Fruit fly (Drosophila melanogaster) whole organism, embryonic: ENCODE data around the gene GABA-B-R3.

Experiments
- CG10321 ChIP-seq: fragments of 200-800 bp; sonication (Bioruptor generic); IDR thresholded peaks from 2 replicates; pipeline ENCODE4 v1.3.6; 2022; ENCODE audit warnings: missing biosample characterization, missing genetic modification characterization
- CG10431 ChIP-seq: fragments of 200-800 bp; sonication (Bioruptor generic); optimal IDR thresholded peaks from 3 replicates; lab custom pipeline; 2018; ENCODE audit warnings: missing biosample characterization, mild to moderate bottlenecking, missing genetic modification characterization
- CG10543 ChIP-seq: fragments of 200-800 bp; sonication (Bioruptor generic); optimal IDR thresholded peaks from 3 replicates; lab custom pipeline; 2017; ENCODE audit warnings: missing biosample characterization, mild to moderate bottlenecking, missing genetic modification characterization, moderate library complexity
- CG10979 ChIP-seq: fragments of 200-800 bp; sonication (Bioruptor generic); optimal IDR thresholded peaks from 2 replicates; lab custom pipeline; 2018; ENCODE audit warnings: missing biosample characterization, mild to moderate bottlenecking, missing genetic modification characterization, moderate library complexity
- CG11560 ChIP-seq: fragments of 200-800 bp; sonication (Bioruptor generic); IDR thresholded peaks from 3 replicates; pipeline ENCODE4 v1.3.6; 2022; ENCODE audit warnings: missing biosample characterization, missing genetic modification characterization
- CG12155 ChIP-seq: fragments of 200-800 bp; sonication (Bioruptor generic); optimal IDR thresholded peaks from 3 replicates; lab custom pipeline; 2016; ENCODE audit warnings: missing biosample characterization, missing genetic modification characterization
- CG12391 ChIP-seq: fragments of 200-800 bp; sonication (Bioruptor generic); optimal IDR thresholded peaks from 3 replicates; lab custom pipeline; 2018; ENCODE audit warnings: missing biosample characterization, mild to moderate bottlenecking, missing genetic modification characterization, moderate library complexity
- CG13287 ChIP-seq: fragments of 200-800 bp; sonication (Bioruptor generic); IDR thresholded peaks from 2 replicates; pipeline ENCODE4 v1.3.6; 2022; ENCODE audit warnings: missing biosample characterization, missing genetic modification characterization; ENCODE audit not compliant: partially characterized antibody
- CG15479 ChIP-seq: fragments of 200-800 bp; sonication (Bioruptor generic); optimal IDR thresholded peaks from 3 replicates; lab custom pipeline; 2019; ENCODE audit warnings: missing biosample characterization, mild to moderate bottlenecking, missing genetic modification characterization, moderate library complexity
- CG16815 ChIP-seq: fragments of 200-800 bp; sonication (Bioruptor generic); optimal IDR thresholded peaks from 3 replicates; lab custom pipeline; 2017; ENCODE audit warnings: missing biosample characterization, mild to moderate bottlenecking, missing genetic modification characterization
- CG17568 ChIP-seq: fragments of 200-800 bp; sonication (Bioruptor generic); optimal IDR thresholded peaks from 2 replicates; lab custom pipeline; 2018; ENCODE audit warnings: missing biosample characterization, mild to moderate bottlenecking, missing genetic modification characterization, moderate library complexity
- CG2202 ChIP-seq: fragments of 200-800 bp; sonication (Bioruptor generic); optimal IDR thresholded peaks from 2 replicates; lab custom pipeline; 2018; ENCODE audit warnings: missing biosample characterization, mild to moderate bottlenecking, missing genetic modification characterization
- CG3163 ChIP-seq: fragments of 200-800 bp; sonication (Bioruptor generic); optimal IDR thresholded peaks from 3 replicates; lab custom pipeline; 2016; ENCODE audit warnings: missing biosample characterization, missing genetic modification characterization
- CG34422 ChIP-seq: fragments of 200-800 bp; sonication (Bioruptor generic); IDR thresholded peaks from 3 replicates; pipeline ENCODE4 v1.3.6; 2022; ENCODE audit warnings: missing biosample characterization, missing genetic modification characterization
- CG4820 ChIP-seq: fragments of 200-800 bp; sonication (Bioruptor generic); optimal IDR thresholded peaks from 3 replicates; lab custom pipeline; 2016; ENCODE audit warnings: missing biosample characterization, missing genetic modification characterization
- CG4854 ChIP-seq: fragments of 200-800 bp; sonication (Bioruptor generic); optimal IDR thresholded peaks from 2 replicates; lab custom pipeline; 2016; ENCODE audit warnings: missing biosample characterization, missing genetic modification characterization, inconsistent platforms
- CG6654 ChIP-seq: fragments of 200-800 bp; sonication (Bioruptor generic); optimal IDR thresholded peaks from 2 replicates; lab custom pipeline; 2017; ENCODE audit warnings: missing biosample characterization, mild to moderate bottlenecking, missing genetic modification characterization
- CG7928 ChIP-seq: fragments of 200-800 bp; sonication (Bioruptor generic); optimal IDR thresholded peaks from 2 replicates; lab custom pipeline; 2017; ENCODE audit warnings: missing biosample characterization, mild to moderate bottlenecking, missing genetic modification characterization
- CG9876 ChIP-seq: fragments of 200-800 bp; sonication (Bioruptor generic); optimal IDR thresholded peaks from 2 replicates; lab custom pipeline; 2016; ENCODE audit warnings: missing biosample characterization, missing genetic modification characterization
- Chrac-16 ChIP-seq: fragments of 200-800 bp; sonication (Bioruptor generic); optimal IDR thresholded peaks from 3 replicates; lab custom pipeline; 2016; ENCODE audit warnings: missing biosample characterization, missing genetic modification characterization
- D19A ChIP-seq: fragments of 200-800 bp; optimal IDR thresholded peaks from 3 replicates; lab custom pipeline; 2019; ENCODE audit warnings: missing biosample characterization, mild to moderate bottlenecking, missing genetic modification characterization, moderate library complexity
- Dfd ChIP-seq, 2 experiments: fragments of >200 bp; optimal IDR thresholded peaks; 2 replicates each; lab custom pipeline; 2017; ENCODE audit warnings: missing biosample characterization in 2 of 2, missing genetic modification characterization in 2 of 2
- Gug ChIP-seq: fragments of 200-800 bp; sonication (Bioruptor generic); IDR thresholded peaks from 4 replicates; pipeline ENCODE4 v1.3.6; 2022; ENCODE audit warnings: missing biosample characterization, missing genetic modification characterization
- HLH4C ChIP-seq: fragments of 200-800 bp; sonication (Bioruptor generic); IDR thresholded peaks from 3 replicates; pipeline ENCODE4 v1.3.6; 2022; ENCODE audit warnings: missing biosample characterization, missing genetic modification characterization; ENCODE audit not compliant: partially characterized antibody
- Hand ChIP-seq: fragments of 200-800 bp; sonication (Bioruptor generic); optimal IDR thresholded peaks from 2 replicates; lab custom pipeline; 2017; ENCODE audit warnings: mild to moderate bottlenecking, missing biosample characterization, missing genetic modification reagents, missing genetic modification characterization
- Max ChIP-seq: fragments of 200-800 bp; sonication (Bioruptor generic); optimal IDR thresholded peaks from 2 replicates; lab custom pipeline; 2016; ENCODE audit warnings: missing biosample characterization, mild to moderate bottlenecking, missing genetic modification characterization
- Spps ChIP-seq: fragments of 200-800 bp; sonication (Bioruptor generic); optimal IDR thresholded peaks from 2 replicates; lab custom pipeline; 2018; ENCODE audit warnings: missing biosample characterization, mild to moderate bottlenecking, missing genetic modification characterization
- Tbp ChIP-seq: fragments of >200 bp; optimal IDR thresholded peaks from 2 replicates; lab custom pipeline; 2018; ENCODE audit warnings: missing biosample characterization, missing genetic modification characterization
- ac ChIP-seq: fragments of 200-800 bp; sonication (Bioruptor generic); optimal IDR thresholded peaks from 3 replicates; lab custom pipeline; 2017; ENCODE audit warnings: missing biosample characterization, mild to moderate bottlenecking, missing genetic modification characterization
- amos ChIP-seq: fragments of 200-800 bp; sonication (Bioruptor generic); IDR thresholded peaks from 2 replicates; pipeline ENCODE4 v1.3.6; 2022; ENCODE audit warnings: missing biosample characterization, missing genetic modification characterization; ENCODE audit not compliant: partially characterized antibody
- aop ChIP-seq: fragments of 200-800 bp; sonication (Bioruptor generic); IDR thresholded peaks from 2 replicates; pipeline ENCODE4 v1.3.6; 2022; ENCODE audit warnings: missing biosample characterization, missing genetic modification characterization
- ara ChIP-seq: fragments of 200-800 bp; sonication (Bioruptor generic); IDR thresholded peaks from 2 replicates; pipeline ENCODE4 v1.3.6; 2022; ENCODE audit warnings: missing biosample characterization, missing genetic modification characterization
- bbx ChIP-seq: fragments of 200-800 bp; sonication (Bioruptor generic); IDR thresholded peaks from 2 replicates; pipeline ENCODE4 v1.3.6; 2022; ENCODE audit warnings: missing biosample characterization, missing genetic modification characterization; ENCODE audit not compliant: partially characterized antibody
- br ChIP-seq: fragments of >200 bp; optimal IDR thresholded peaks from 2 replicates; lab custom pipeline; 2017
- bsh ChIP-seq, 2 experiments: fragments of 200-800 bp; sonication (Bioruptor generic); optimal IDR thresholded peaks; 2 replicates each; lab custom pipeline; 2017 to 2018; ENCODE audit warnings: mild to moderate bottlenecking in 2 of 2, missing biosample characterization in 2 of 2, missing genetic modification characterization in 2 of 2, moderate library complexity in 1 of 2
- ewg ChIP-seq: fragments of 200-800 bp; sonication (Bioruptor generic); optimal IDR thresholded peaks from 3 replicates; lab custom pipeline; 2017; ENCODE audit warnings: mild to moderate bottlenecking, missing biosample characterization, missing genetic modification reagents, missing genetic modification characterization
- eyg ChIP-seq: fragments of 200-800 bp; sonication (Bioruptor generic); optimal IDR thresholded peaks from 3 replicates; lab custom pipeline; 2016; ENCODE audit warnings: missing biosample characterization, missing genetic modification characterization
- gem ChIP-seq: fragments of 200-800 bp; sonication (Bioruptor generic); optimal IDR thresholded peaks from 2 replicates; lab custom pipeline; 2019; ENCODE audit warnings: missing biosample characterization, mild to moderate bottlenecking, missing genetic modification characterization, moderate library complexity
- her ChIP-seq: fragments of 200-800 bp; sonication (Bioruptor generic); optimal IDR thresholded peaks from 2 replicates; lab custom pipeline; 2016; ENCODE audit warnings: missing biosample characterization, missing genetic modification characterization
- jigr1 ChIP-seq: fragments of 200-800 bp; sonication (Bioruptor generic); IDR thresholded peaks from 3 replicates; pipeline ENCODE4 v1.3.6; 2022; ENCODE audit warnings: missing biosample characterization, missing genetic modification characterization
- lola ChIP-seq, 3 experiments: fragments of >200 bp in 2 of 3; fragments of 200-800 bp in 1 of 3; sonication (Bioruptor generic) in 1 of 3; optimal IDR thresholded peaks; 2 replicates each; lab custom pipeline; 2017 to 2019; ENCODE audit warnings: missing biosample characterization in 3 of 3, missing genetic modification characterization in 3 of 3, mild to moderate bottlenecking in 1 of 3, moderate library complexity in 1 of 3
- nmo ChIP-seq: fragments of 200-800 bp; sonication (Bioruptor generic); optimal IDR thresholded peaks from 2 replicates; lab custom pipeline; 2018; ENCODE audit warnings: missing biosample characterization, mild to moderate bottlenecking, missing genetic modification characterization, moderate library complexity
- phol ChIP-seq: fragments of 200-800 bp; sonication (Bioruptor generic); optimal IDR thresholded peaks from 3 replicates; lab custom pipeline; 2018; ENCODE audit warnings: missing biosample characterization, mild to moderate bottlenecking, missing genetic modification characterization, moderate library complexity
- psq ChIP-seq: fragments of 200-800 bp; sonication (Bioruptor generic); optimal IDR thresholded peaks from 2 replicates; lab custom pipeline; 2017; ENCODE audit warnings: missing biosample characterization, missing genetic modification characterization
- row ChIP-seq: fragments of 200-800 bp; sonication (Bioruptor generic); IDR thresholded peaks from 3 replicates; pipeline ENCODE4 v1.3.6; 2022; ENCODE audit warnings: missing biosample characterization, missing genetic modification characterization
- seq ChIP-seq: fragments of 200-800 bp; sonication (Bioruptor generic); IDR thresholded peaks from 2 replicates; pipeline ENCODE4 v1.3.6; 2022; ENCODE audit warnings: missing biosample characterization, missing genetic modification characterization
- tin ChIP-seq: fragments of 200-800 bp; sonication (Bioruptor generic); optimal IDR thresholded peaks from 3 replicates; lab custom pipeline; 2016; ENCODE audit warnings: missing biosample characterization, missing genetic modification characterization
- twi ChIP-seq: fragments of 200-800 bp; optimal IDR thresholded peaks from 2 replicates; lab custom pipeline; 2019; ENCODE audit warnings: missing biosample characterization, mild to moderate bottlenecking, missing genetic modification characterization, moderate library complexity
- wdn ChIP-seq: fragments of 200-800 bp; sonication (Bioruptor generic); IDR thresholded peaks from 2 replicates; pipeline ENCODE4 v1.3.6; 2022; ENCODE audit warnings: missing biosample characterization, missing genetic modification characterization
- zen ChIP-seq: fragments of 200-800 bp; sonication (Bioruptor generic); optimal IDR thresholded peaks from 3 replicates; lab custom pipeline; 2018; ENCODE audit warnings: missing biosample characterization, mild to moderate bottlenecking, missing genetic modification characterization, moderate library complexity

GABA-B-R3 gene

DNA sequence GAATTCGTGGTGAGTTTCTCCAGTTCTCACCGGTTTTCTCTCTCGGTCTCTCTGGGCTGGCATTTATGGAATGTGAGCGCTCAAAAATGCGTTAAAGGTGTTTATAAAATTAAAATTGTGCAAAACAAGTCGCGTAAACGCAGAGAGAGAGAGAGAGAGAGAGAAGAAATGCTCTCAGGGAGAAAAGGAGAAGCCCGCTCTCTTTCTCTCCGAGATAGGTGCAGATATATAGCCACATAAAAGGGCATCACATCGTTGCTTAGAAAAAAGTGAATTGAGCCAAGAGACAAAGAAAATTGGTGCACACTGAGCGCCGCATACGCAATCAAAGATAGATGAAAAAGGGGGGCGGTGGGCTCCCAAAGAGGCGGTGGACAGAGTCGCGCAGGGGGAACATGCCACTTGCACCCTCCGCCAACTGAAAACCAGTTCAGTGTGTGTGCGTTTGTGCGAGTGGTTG is 47.8 kb upstream of the GABA-B-R3 start (continued):
- TF ChIP-seq tin (GFP tag; lab: Kevin White, UChicago) (no peak), CG4854 (no peak), wdn (GFP tag; lab: Robert Waterston, UW) (no peak), Chrac-16 (no peak), aop (GFP tag; lab: Robert Waterston, UW) (no peak), bbx (GFP tag; lab: Robert Waterston, UW) (no peak), Max (GFP tag; lab: Kevin White, UChicago) (no peak), CG10431 (GFP tag; lab: Kevin White, UChicago) (no peak), CG15479 (GFP tag; lab: Kevin White, UChicago) (peak; percentile 38), her (GFP tag; lab: Kevin White, UChicago) (peak; percentile 38), CG34422 (no peak), Dfd (GFP tag; optimal IDR thresholded peaks at IDR 0.05; lab: Kevin White, UChicago) (no peak), CG13287 (GFP tag; lab: Robert Waterston, UW) (peak; percentile 18; the same call in 1 of the 2 replicates), twi (tag; lab: Kevin White, UChicago) (no peak), jigr1 (GFP tag; lab: Robert Waterston, UW) (no peak)

DNA sequence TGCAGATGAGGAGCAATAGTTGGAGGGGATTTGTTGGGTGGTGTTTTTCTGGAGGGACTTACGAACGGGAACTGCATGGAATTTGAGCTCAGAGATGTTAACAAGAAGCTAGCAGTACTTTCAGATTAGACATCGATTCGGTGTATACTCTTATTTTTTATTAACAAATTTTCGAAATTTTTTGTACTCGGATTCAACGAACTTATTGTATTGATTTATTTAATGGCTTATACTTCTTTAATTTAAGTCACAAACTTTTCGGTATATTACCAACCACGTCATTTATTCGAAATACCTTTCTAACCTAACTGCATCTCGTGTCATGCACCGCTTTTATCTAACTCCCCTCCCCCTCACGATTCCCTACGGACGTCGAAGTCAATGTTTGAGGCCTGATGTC is 44.5 kb upstream of the GABA-B-R3 start:
- TF ChIP-seq CG10321 (GFP tag; lab: Robert Waterston, UW) (no peak), ewg (no peak), eyg (GFP tag; lab: Kevin White, UChicago) (no peak), CG4820 (GFP tag; lab: Kevin White, UChicago) (no peak), zen (tag; lab: Kevin White, UChicago) (no peak), D19A (tag; lab: Kevin White, UChicago) (peak; percentile 59), Hand (GFP tag; lab: Kevin White, UChicago) (no peak), ara (GFP tag; lab: Robert Waterston, UW) (peak; percentile 12; the same call in 1 of the 2 replicates), CG12391 (tag; lab: Kevin White, UChicago) (peak; percentile 11), amos (GFP tag; lab: Robert Waterston, UW) (no peak), seq (GFP tag; lab: Robert Waterston, UW) (no peak), her (GFP tag; lab: Kevin White, UChicago) (no peak), CG12155 (GFP tag; lab: Kevin White, UChicago) (no peak), br (lab: Kevin White, UChicago) (no peak), CG2202 (tag; lab: Kevin White, UChicago) (no peak), CG7928 (GFP tag; lab: Kevin White, UChicago) (no peak), CG3163 (GFP tag; lab: Kevin White, UChicago) (no peak), Gug (no peak), HLH4C (no peak), nmo (GFP tag; lab: Kevin White, UChicago) (peak; percentile 1), CG16815 (GFP tag; lab: Kevin White, UChicago) (no peak), ac (GFP tag; lab: Kevin White, UChicago) (no peak), CG17568 (GFP tag; lab: Kevin White, UChicago) (no peak), CG9876 (GFP tag; lab: Kevin White, UChicago) (no peak), CG10543 (GFP tag; lab: Kevin White, UChicago) (no peak), psq (GFP tag; lab: Kevin White, UChicago) (no peak), lola (GFP tag; optimal IDR thresholded peaks at IDR 0.05; lab: Kevin White, UChicago) (peak in 1 of 3 experiments; percentile 15), bsh (GFP tag; optimal IDR thresholded peaks at IDR 0.05; lab: Kevin White, UChicago) (peak in 1 of 2 experiments; percentile 30), CG6654 (GFP tag; lab: Kevin White, UChicago) (no peak), row (GFP tag; lab: Robert Waterston, UW) (peak; percentile 30; the same call in 1 of the 3 replicates), CG11560 (tag; lab: Robert Waterston, UW) (no peak), CG10979 (tag; lab: Kevin White, UChicago) (peak; percentile 8), gem (peak; percentile 37), Spps (tag; lab: Kevin White, UChicago) (no peak), phol (no peak), Tbp (GFP tag; lab: Kevin White, UChicago) (no peak)
